Worm (Caenorhabditis elegans) whole organism, L3 larva: ENCODE measurements around the gene srx-14.

Experiments used
- ZK546.5 ChIP-seq: sonication (generic microtip); optimal IDR thresholded peaks from 2 replicates; lab custom pipeline; 2017; ENCODE audit warnings: missing biosample characterization, missing genetic modification characterization
- aly-2 ChIP-seq: fragments of 150-350 bp; optimal IDR thresholded peaks from 2 replicates; lab custom pipeline; 2014; ENCODE audit warnings: missing biosample characterization, missing genetic modification characterization
- ama-1 ChIP-seq: fragments of 150-350 bp; optimal IDR thresholded peaks from 2 replicates; lab custom pipeline; 2018
- ceh-16 ChIP-seq: sonication (generic microtip); optimal IDR thresholded peaks from 2 replicates; lab custom pipeline; 2017; ENCODE audit warnings: missing biosample characterization, missing genetic modification characterization
- ceh-28 ChIP-seq: fragments of 150-350 bp; optimal IDR thresholded peaks from 2 replicates; lab custom pipeline; 2014; ENCODE audit warnings: missing biosample characterization, missing genetic modification reagents, missing genetic modification characterization
- ceh-9 ChIP-seq: sonication (generic microtip); optimal IDR thresholded peaks from 2 replicates; lab custom pipeline; 2018; ENCODE audit warnings: missing biosample characterization, missing genetic modification characterization
- daf-12 ChIP-seq: fragments of 150-350 bp; optimal IDR thresholded peaks from 2 replicates; lab custom pipeline; 2014; ENCODE audit warnings: missing biosample characterization, missing genetic modification reagents, missing genetic modification characterization
- egl-27 ChIP-seq: sonication (generic microtip); optimal IDR thresholded peaks from 4 replicates; lab custom pipeline; 2017; ENCODE audit warnings: missing biosample characterization, missing genetic modification reagents, missing genetic modification characterization
- egl-5 ChIP-seq: fragments of 150-350 bp; optimal IDR thresholded peaks from 2 replicates; lab custom pipeline; 2017; ENCODE audit warnings: missing biosample characterization, missing genetic modification reagents, missing genetic modification characterization, inconsistent platforms
- elt-1 ChIP-seq: fragments of 150-350 bp; optimal IDR thresholded peaks from 2 replicates; lab custom pipeline; 2014; ENCODE audit warnings: missing biosample characterization, missing genetic modification characterization
- elt-2 ChIP-seq: sonication (generic microtip); optimal IDR thresholded peaks from 2 replicates; lab custom pipeline; 2016; ENCODE audit warnings: missing genetic modification reagents, mild to moderate bottlenecking, missing genetic modification characterization, missing compliant biosample characterization
- elt-3 ChIP-seq, 3 experiments: fragments of 150-350 bp in 1 of 3; sonication (generic microtip) in 2 of 3; optimal IDR thresholded peaks; 2 replicates in 2 of 3; 4 replicates in 1 of 3; lab custom pipeline; 2014 to 2017; ENCODE audit warnings: missing biosample characterization in 3 of 3, missing genetic modification characterization in 3 of 3
- eor-1 ChIP-seq, 2 experiments: fragments of 150-350 bp; optimal IDR thresholded peaks; 2 replicates each; lab custom pipeline; 2014 to 2018; ENCODE audit warnings: missing biosample characterization in 2 of 2, missing genetic modification characterization in 2 of 2
- fkh-10 ChIP-seq: sonication (generic microtip); optimal IDR thresholded peaks from 2 replicates; lab custom pipeline; 2017; ENCODE audit warnings: missing biosample characterization, missing genetic modification reagents, missing genetic modification characterization
- fos-1 ChIP-seq: fragments of 150-350 bp; optimal IDR thresholded peaks from 2 replicates; lab custom pipeline; 2014; ENCODE audit warnings: missing biosample characterization, missing genetic modification characterization
- jun-1 ChIP-seq: fragments of 150-350 bp; optimal IDR thresholded peaks from 2 replicates; lab custom pipeline; 2014; ENCODE audit warnings: missing biosample characterization, missing genetic modification reagents, missing genetic modification characterization
- lin-39 ChIP-seq: fragments of 150-350 bp; optimal IDR thresholded peaks from 2 replicates; lab custom pipeline; 2018; ENCODE audit warnings: missing biosample characterization, missing genetic modification reagents, missing genetic modification characterization
- lsy-12 ChIP-seq: sonication (generic microtip); optimal IDR thresholded peaks from 2 replicates; lab custom pipeline; 2016; ENCODE audit warnings: mild to moderate bottlenecking, missing genetic modification characterization, missing compliant biosample characterization
- mdl-1 ChIP-seq: fragments of 150-350 bp; optimal IDR thresholded peaks from 2 replicates; lab custom pipeline; 2014; ENCODE audit warnings: missing biosample characterization, missing genetic modification characterization
- mml-1 ChIP-seq: fragments of 150-350 bp; sonication (generic microtip); optimal IDR thresholded peaks from 3 replicates; lab custom pipeline; 2014; ENCODE audit warnings: missing biosample characterization, missing genetic modification characterization
- nfya-1 ChIP-seq: sonication (generic microtip); optimal IDR thresholded peaks from 2 replicates; lab custom pipeline; 2017; ENCODE audit warnings: missing genetic modification characterization, mild to moderate bottlenecking, missing compliant biosample characterization, antibody characterized with exemption, moderate library complexity; ENCODE audit not compliant: insufficient read depth
- nhr-11 ChIP-seq: fragments of 150-350 bp; optimal IDR thresholded peaks from 2 replicates; lab custom pipeline; 2014; ENCODE audit warnings: missing biosample characterization, missing genetic modification characterization
- nhr-12 ChIP-seq: fragments of 150-350 bp; optimal IDR thresholded peaks from 2 replicates; lab custom pipeline; 2014; ENCODE audit warnings: missing biosample characterization, missing genetic modification characterization
- nhr-23 ChIP-seq: fragments of 150-350 bp; optimal IDR thresholded peaks from 2 replicates; lab custom pipeline; 2014; ENCODE audit warnings: missing biosample characterization, missing genetic modification reagents, missing genetic modification characterization
- nhr-237 ChIP-seq: fragments of 150-350 bp; optimal IDR thresholded peaks from 2 replicates; lab custom pipeline; 2014; ENCODE audit warnings: missing biosample characterization, missing genetic modification characterization
- nhr-25 ChIP-seq: sonication (generic microtip); optimal IDR thresholded peaks from 2 replicates; lab custom pipeline; 2017; ENCODE audit warnings: missing biosample characterization, missing genetic modification characterization
- nhr-28 ChIP-seq: fragments of 150-350 bp; optimal IDR thresholded peaks from 2 replicates; lab custom pipeline; 2014; ENCODE audit warnings: missing biosample characterization, missing genetic modification characterization
- pha-4 ChIP-seq: fragments of 150-350 bp; optimal IDR thresholded peaks from 2 replicates; lab custom pipeline; 2014; ENCODE audit warnings: missing biosample characterization, missing genetic modification reagents, missing genetic modification characterization
- pqm-1 ChIP-seq: fragments of 150-350 bp; optimal IDR thresholded peaks from 2 replicates; lab custom pipeline; 2017; ENCODE audit warnings: missing biosample characterization, missing genetic modification characterization, inconsistent platforms
- skn-1 ChIP-seq: fragments of 150-350 bp; optimal IDR thresholded peaks from 2 replicates; lab custom pipeline; 2014; ENCODE audit warnings: missing biosample characterization, missing genetic modification characterization
- snpc-4 ChIP-seq: fragments of 150-350 bp; optimal IDR thresholded peaks from 2 replicates; lab custom pipeline; 2014; ENCODE audit warnings: missing biosample characterization, missing genetic modification characterization
- tbx-2 ChIP-seq: sonication (generic microtip); optimal IDR thresholded peaks from 2 replicates; lab custom pipeline; 2016; ENCODE audit warnings: mild to moderate bottlenecking, missing genetic modification characterization, missing compliant biosample characterization
- unc-39 ChIP-seq: sonication (generic microtip); optimal IDR thresholded peaks from 4 replicates; lab custom pipeline; 2017; ENCODE audit warnings: missing biosample characterization, missing genetic modification characterization
- unc-62 ChIP-seq: fragments of 150-350 bp; sonication (generic microtip); optimal IDR thresholded peaks from 4 replicates; lab custom pipeline; 2014; ENCODE audit warnings: missing biosample characterization, missing genetic modification reagents, missing genetic modification characterization
- zag-1 ChIP-seq: fragments of 150-350 bp; optimal IDR thresholded peaks from 2 replicates; lab custom pipeline; 2014; ENCODE audit warnings: missing biosample characterization, missing genetic modification characterization
- ztf-4 ChIP-seq: fragments of 150-350 bp; optimal IDR thresholded peaks from 2 replicates; lab custom pipeline; 2014; ENCODE audit warnings: missing biosample characterization, missing genetic modification characterization

srx-14 gene

DNA sequence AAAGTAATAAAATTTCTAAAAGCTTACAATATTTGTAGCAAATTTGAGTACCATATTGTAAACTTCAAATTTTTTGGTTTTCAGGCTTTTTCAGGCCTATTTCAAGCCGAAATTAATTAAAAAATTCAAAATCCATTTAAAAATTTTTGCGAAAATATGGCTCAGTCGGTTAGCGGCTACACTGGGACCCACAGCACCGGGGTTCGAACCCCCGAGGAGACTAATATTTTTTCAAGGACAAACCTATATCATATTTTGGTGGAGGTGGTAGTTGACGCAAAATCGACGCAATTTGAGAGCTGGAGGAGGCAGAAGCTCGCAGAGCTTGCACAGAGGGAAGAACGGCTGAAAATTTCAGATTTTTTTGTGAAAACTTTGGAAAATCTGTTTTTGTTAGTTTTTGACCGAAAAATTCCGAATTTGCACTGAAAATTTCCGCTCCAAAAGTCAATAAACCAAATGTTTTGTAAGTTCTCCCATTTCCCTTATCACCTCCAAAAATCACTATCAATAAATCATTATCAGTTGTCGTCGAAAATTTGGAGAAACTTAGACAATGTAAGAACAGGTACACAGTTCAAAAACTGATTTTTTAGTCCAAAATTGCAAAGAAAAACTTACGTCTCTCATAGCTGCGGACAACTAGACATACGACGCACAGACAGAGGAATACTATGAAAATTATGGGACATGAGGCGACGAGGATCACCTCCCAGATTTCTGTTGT, 35.0 kb upstream of the srx-14 start:
- TF ChIP-seq eor-1 (tag; optimal IDR thresholded peaks at IDR 0.05; lab: Kevin White, UChicago) (no peak), skn-1 (tag; lab: Kevin White, UChicago) (no peak), pqm-1 (peak; percentile 53), zag-1 (tag; lab: Kevin White, UChicago) (no peak), aly-2 (no peak), elt-2 (tag; lab: Kevin White, UChicago) (peak; percentile 75), pha-4 (peak; percentile 21)
- TF ChIP-seq, all 47 proteins: peak for 3

DNA sequence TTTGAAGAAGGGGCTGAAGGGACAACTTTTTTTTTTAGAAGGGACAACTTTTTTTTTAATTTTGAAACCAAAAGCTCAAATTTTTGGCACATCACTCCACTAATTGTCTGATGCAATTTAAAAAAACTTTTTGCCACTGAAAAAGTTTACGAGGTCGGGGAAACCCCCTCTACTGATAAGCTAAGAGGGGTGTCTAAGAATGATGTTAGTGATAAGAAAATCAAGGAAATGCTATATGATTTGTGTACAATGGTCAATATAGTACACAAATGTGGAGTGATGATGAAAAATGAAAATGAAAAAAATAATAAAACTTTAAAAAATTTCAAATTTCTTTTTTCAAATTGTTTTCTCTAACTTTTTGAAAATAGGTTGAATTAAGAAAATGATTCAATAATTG, 34.1 kb upstream of the srx-14 start:
- TF ChIP-seq unc-62 (no peak), nhr-23 (tag; lab: Kevin White, UChicago) (no peak), nhr-25 (tag; lab: Kevin White, UChicago) (no peak), ama-1 (lab: Kevin White, UChicago) (no peak), egl-27 (tag; lab: Kevin White, UChicago) (no peak), snpc-4 (no peak), nhr-28 (no peak), nhr-11 (tag; lab: Kevin White, UChicago) (no peak), pqm-1 (peak; percentile 92), elt-3 (tag; optimal IDR thresholded peaks at IDR 0.05; lab: Kevin White, UChicago) (no peak), nfya-1 (tag; lab: Kevin White, UChicago) (no peak), skn-1 (tag; lab: Kevin White, UChicago) (no peak), ceh-9 (tag; lab: Kevin White, UChicago) (no peak), tbx-2 (no peak), elt-2 (tag; lab: Kevin White, UChicago) (peak; percentile 90), aly-2 (no peak), ceh-28 (no peak), pha-4 (peak; percentile 60), fkh-10 (GFP tag; lab: Kevin White, UChicago) (no peak), egl-5 (no peak), ceh-16 (no peak)
- TF ChIP-seq, all 47 proteins: peak for 3

DNA sequence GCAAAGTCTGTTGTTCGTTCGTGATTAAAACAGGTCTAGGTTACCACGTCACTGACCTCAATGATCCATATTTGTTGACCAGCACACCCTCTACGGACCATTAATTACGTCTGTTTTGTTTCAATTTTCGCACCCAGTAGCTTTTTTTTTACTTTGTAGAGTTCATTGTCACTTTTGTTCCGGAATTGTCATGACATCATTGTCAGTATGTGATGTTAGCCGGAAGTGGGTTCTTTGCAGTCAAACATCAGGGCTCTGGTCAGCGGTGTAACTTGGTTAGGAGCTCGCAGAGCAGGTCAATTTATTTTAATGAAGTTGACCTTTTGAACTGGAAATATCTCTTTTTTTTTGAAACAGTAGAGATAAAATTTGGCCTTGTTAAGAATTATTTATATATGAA, 23.1 kb upstream of the srx-14 start, which contains the start of gene C44B12.6:
Gene C44B12.6 (minus strand): TSS at position 101 of the 400 bp plus-strand sequence.
- TF ChIP-seq mml-1 (tag; lab: Kevin White, UChicago) (no peak), jun-1 (no peak), ztf-4 (no peak), elt-1 (no peak), lsy-12 (tag; lab: Kevin White, UChicago) (no peak), ceh-16 (no peak), elt-3 (tag; optimal IDR thresholded peaks at IDR 0.05; lab: Kevin White, UChicago) (no peak), unc-62 (no peak), lin-39 (no peak), fos-1 (tag; lab: Kevin White, UChicago) (no peak), mdl-1 (tag; lab: Kevin White, UChicago) (no peak), snpc-4 (no peak), egl-5 (no peak), nhr-12 (tag; lab: Kevin White, UChicago) (no peak), ZK546.5 (tag; lab: Kevin White, UChicago) (no peak), pha-4 (no peak), elt-2 (tag; lab: Kevin White, UChicago) (no peak), aly-2 (no peak)

DNA sequence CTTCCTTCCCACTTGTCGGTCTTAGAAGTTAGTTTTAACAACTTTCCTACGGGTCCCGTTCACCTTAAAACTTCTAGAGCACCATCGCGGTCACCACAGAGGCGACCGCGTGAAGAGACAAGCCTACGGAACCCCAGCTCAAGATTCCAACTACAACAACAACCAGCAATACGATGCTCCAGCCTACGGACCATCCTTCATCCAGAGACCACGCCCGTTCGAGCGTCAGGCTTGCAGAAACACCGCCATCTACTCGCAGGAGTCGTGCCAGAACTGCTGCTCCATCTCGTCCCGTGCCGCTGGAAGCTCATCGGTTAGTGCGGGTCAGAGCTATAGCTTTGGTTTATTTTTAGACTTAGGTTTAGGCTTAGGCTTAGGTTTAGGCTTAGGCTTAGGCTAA, 14.3 kb upstream of the srx-14 start:
- TF ChIP-seq nhr-23 (tag; lab: Kevin White, UChicago) (no peak), fos-1 (tag; lab: Kevin White, UChicago) (no peak), pqm-1 (no peak), elt-3 (tag; optimal IDR thresholded peaks at IDR 0.05; lab: Kevin White, UChicago) (no peak), daf-12 (no peak), nhr-237 (tag; lab: Kevin White, UChicago) (no peak), ceh-28 (no peak), unc-39 (tag; lab: Kevin White, UChicago) (no peak), snpc-4 (no peak), egl-5 (no peak), elt-2 (tag; lab: Kevin White, UChicago) (no peak), nhr-12 (tag; lab: Kevin White, UChicago) (no peak), tbx-2 (no peak)
